Fruit fly (Drosophila melanogaster): Measurements from ENCODE around the gene CanA1.
A peak's percentile ranks its signal among the peaks of the same experiment; 100 is the strongest.

The CanA1 gene

dm6 chr3R:31019662-31020061 is 19.5 kb upstream of the CanA1 start (continued):
- TF ChIP-seq Oli (tag; optimal IDR thresholded peaks at IDR 0.05) (no peak), cg (GFP tag; optimal IDR thresholded peaks at IDR 0.05) (no peak), CG7271 (tag; optimal IDR thresholded peaks at IDR 0.05) (no peak), CG31365 (tag; optimal IDR thresholded peaks at IDR 0.05) (no peak), CG7786 (GFP tag; optimal IDR thresholded peaks at IDR 0.05) (no peak), CG14050 (GFP tag; IDR thresholded peaks at IDR 0.05) (no peak), Med (GFP tag) (no peak), HHEX (GFP tag; optimal IDR thresholded peaks at IDR 0.05) (no peak), CG10959 (GFP tag; IDR thresholded peaks at IDR 0.05) (no peak), CG17612 (GFP tag; IDR thresholded peaks at IDR 0.05) (no peak), MESR4 (GFP tag; optimal IDR thresholded peaks at IDR 0.05) (no peak), Trl (optimal IDR thresholded peaks at IDR 0.05) (no peak), Trl (GFP tag; optimal IDR thresholded peaks at IDR 0.05) (no peak), CG31224 (GFP tag; IDR thresholded peaks at IDR 0.05) (no peak), CG14860 (GFP tag; IDR thresholded peaks at IDR 0.05; ENCODE audit: partially characterized antibody) (no peak), CG1024 (GFP tag; IDR thresholded peaks at IDR 0.05) (no peak), Hr3 (GFP tag; optimal IDR thresholded peaks at IDR 0.05) (no peak), z (GFP tag; IDR thresholded peaks at IDR 0.05) (no peak), onecut (GFP tag; IDR thresholded peaks at IDR 0.05) (no peak), dmrt11E (tag; optimal IDR thresholded peaks at IDR 0.05) (no peak), Fer3 (tag; optimal IDR thresholded peaks at IDR 0.05) (no peak), sim (GFP tag; IDR thresholded peaks at IDR 0.05) (no peak), CG17385 (GFP tag; optimal IDR thresholded peaks at IDR 0.05) (no peak), dysf (GFP tag; IDR thresholded peaks at IDR 0.05) (peak; percentile 48; the same call in 2 of the 3 replicates), emc (GFP tag; optimal IDR thresholded peaks at IDR 0.05) (no peak), crc (GFP tag; optimal IDR thresholded peaks at IDR 0.05) (no peak), Sox100B (GFP tag; optimal IDR thresholded peaks at IDR 0.05) (peak; percentile 9), Sry-β (GFP tag; optimal IDR thresholded peaks at IDR 0.05) (no peak), CG30431 (GFP tag; optimal IDR thresholded peaks at IDR 0.05) (no peak), E2f2 (GFP tag; IDR thresholded peaks at IDR 0.05) (no peak), cas (GFP tag; IDR thresholded peaks at IDR 0.05) (no peak), CG18011 (GFP tag; optimal IDR thresholded peaks at IDR 0.05) (no peak), CG15479 (GFP tag; optimal IDR thresholded peaks at IDR 0.05) (no peak), CG15011 (GFP tag; optimal IDR thresholded peaks at IDR 0.05) (no peak), org-1 (GFP tag; optimal IDR thresholded peaks at IDR 0.05) (no peak), HLH4C (GFP tag; IDR thresholded peaks at IDR 0.05; ENCODE audit: partially characterized antibody) (no peak), CG9932 (GFP tag; IDR thresholded peaks at IDR 0.05) (no peak), CG12391 (tag; optimal IDR thresholded peaks at IDR 0.05) (no peak), stc (GFP tag; IDR thresholded peaks at IDR 0.05) (peak; percentile 52; the same call in 1 of the 2 replicates), Opbp (GFP tag; IDR thresholded peaks at IDR 0.05; ENCODE audit: partially characterized antibody) (no peak), CG8944 (GFP tag; optimal IDR thresholded peaks at IDR 0.05) (no peak), CG17328 (GFP tag; IDR thresholded peaks at IDR 0.05) (no peak), Hr39 (optimal IDR thresholded peaks at IDR 0.05) (no peak), Scr (GFP tag; IDR thresholded peaks at IDR 0.05; ENCODE audit: partially characterized antibody) (no peak), CG5180 (GFP tag; optimal IDR thresholded peaks at IDR 0.05) (no peak), Jarid2 (GFP tag; optimal IDR thresholded peaks at IDR 0.05) (no peak), ham (GFP tag; IDR thresholded peaks at IDR 0.05) (no peak), CG3065 (GFP tag; optimal IDR thresholded peaks at IDR 0.05) (no peak), schlank (tag; optimal IDR thresholded peaks at IDR 0.05) (no peak), nerfin-1 (tag; optimal IDR thresholded peaks at IDR 0.05) (no peak), CG10543 (GFP tag; optimal IDR thresholded peaks at IDR 0.05) (no peak), ase (GFP tag; IDR thresholded peaks at IDR 0.05) (0 out of 3 replicates have a peak, but pooled peaks have one; percentile 10)

All from whole organism, embryonic.